Worm (Caenorhabditis elegans): ENCODE measurements around the gene aptf-4.

Gene aptf-4

ce11 chrII:8590684-8591083 is at the start of gene aptf-4:
TSS of gene aptf-4 (plus strand) at chrII:8590984.
- TF ChIP-seq unc-62 (GFP tag; optimal IDR thresholded peaks at IDR 0.05) = no peak

ce11 chrII:8545315-8545714 is 45.5 kb upstream of the aptf-4 start, which contains the start of gene decr-1.2:
TSS of gene decr-1.2 (plus strand) at chrII:8545615.
- no peak for TF ChIP-seq unc-62 (GFP tag; optimal IDR thresholded peaks at IDR 0.05)

- TF ChIP-seq unc-62 (GFP tag; optimal IDR thresholded peaks at IDR 0.05) = no peak
Observed at ce11 chrII:8546975-8547374, 43.8 kb upstream of the aptf-4 start.

ce11 chrII:8551100-8551499 is 39.7 kb upstream of the aptf-4 start:
- TF ChIP-seq unc-62 (GFP tag; optimal IDR thresholded peaks at IDR 0.05) = no peak

ce11 chrII:8554568-8554967 is 36.2 kb upstream of the aptf-4 start:
- TF ChIP-seq unc-62 (GFP tag; optimal IDR thresholded peaks at IDR 0.05) = no peak

- TF ChIP-seq unc-62 (GFP tag; optimal IDR thresholded peaks at IDR 0.05) = no peak
Observed at ce11 chrII:8556166-8556565, 34.6 kb upstream of the aptf-4 start, which contains the start of gene glb-27. TSS of gene glb-27 (minus strand) at chrII:8556266.

ce11 chrII:8559188-8559587 is 31.6 kb upstream of the aptf-4 start:
- TF ChIP-seq unc-62 (GFP tag; optimal IDR thresholded peaks at IDR 0.05) = no peak

- no peak for TF ChIP-seq unc-62 (GFP tag; optimal IDR thresholded peaks at IDR 0.05)
Observed at ce11 chrII:8561227-8561626, 29.6 kb upstream of the aptf-4 start, which contains the start of gene iff-2. TSS of gene iff-2 (minus strand) at chrII:8561367.

ce11 chrII:8562002-8562401 is 28.8 kb upstream of the aptf-4 start, which contains the start of gene F54C9.14:
TSS of gene F54C9.14 (plus strand) at chrII:8562302.
- no peak for TF ChIP-seq unc-62 (GFP tag; optimal IDR thresholded peaks at IDR 0.05)

ce11 chrII:8566039-8566438 is 24.7 kb upstream of the aptf-4 start, which contains the start of gene stc-1:
TSS of gene stc-1 (minus strand) at chrII:8566139.
- TF ChIP-seq unc-62 (GFP tag; optimal IDR thresholded peaks at IDR 0.05) = no peak

- TF ChIP-seq unc-62 (GFP tag; optimal IDR thresholded peaks at IDR 0.05) = no peak
Observed at ce11 chrII:8566806-8567266, 23.9 kb upstream of the aptf-4 start, which contains the start of gene F54C9.3. TSS of gene F54C9.3 (minus strand) at chrII:8566856.

- no peak for TF ChIP-seq unc-62 (GFP tag; optimal IDR thresholded peaks at IDR 0.05)
Observed at ce11 chrII:8568234-8568969, 22.4 kb upstream of the aptf-4 start.

- no peak for TF ChIP-seq unc-62 (GFP tag; optimal IDR thresholded peaks at IDR 0.05)
Observed at ce11 chrII:8569038-8569977, 21.5 kb upstream of the aptf-4 start, which contains the start of the genes col-38 and rpl-5. TSS of gene col-38 (minus strand) at chrII:8569088. TSS of gene rpl-5 (plus strand) at chrII:8569927.

ce11 chrII:8570977-8571376 is 19.8 kb upstream of the aptf-4 start, which contains the start of gene bcs-1:
TSS of gene bcs-1 (plus strand) at chrII:8571085.
- no peak for TF ChIP-seq unc-62 (GFP tag; optimal IDR thresholded peaks at IDR 0.05)

ce11 chrII:8573044-8573443 is 17.7 kb upstream of the aptf-4 start, which contains the start of gene F54C9.7:
TSS of gene F54C9.7 (plus strand) at chrII:8573344.
- no peak for TF ChIP-seq unc-62 (GFP tag; optimal IDR thresholded peaks at IDR 0.05)

ce11 chrII:8575184-8575583 is 15.6 kb upstream of the aptf-4 start, which contains the start of gene puf-5:
TSS of gene puf-5 (plus strand) at chrII:8575541.
- no peak for TF ChIP-seq unc-62 (GFP tag; optimal IDR thresholded peaks at IDR 0.05)

Measured in whole organism, dauer.